Worm (Caenorhabditis elegans): ENCODE results near the gene his-73.

DNA sequence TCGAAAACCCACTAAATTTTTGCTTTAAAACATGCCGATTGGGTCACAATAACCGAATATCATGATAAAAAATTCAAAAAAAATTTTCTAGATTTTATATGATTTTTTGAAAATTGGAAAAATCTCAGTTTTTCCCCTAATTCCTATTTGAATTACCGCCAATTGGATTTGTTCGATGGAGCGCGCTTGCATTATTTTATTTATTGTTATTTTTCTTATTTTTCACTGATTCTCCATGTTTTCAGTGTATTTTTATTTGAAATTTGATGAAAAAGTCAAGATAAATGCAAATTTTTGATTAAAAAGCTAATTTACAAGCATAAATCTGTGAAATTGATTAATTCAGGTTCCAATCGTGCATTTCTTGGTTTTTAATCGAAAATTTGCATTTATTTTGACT, 4.6 kb downstream of the his-73 start:
- TF ChIP-seq nhr-76 (tag; optimal IDR thresholded peaks at IDR 0.05) (no peak), nhr-28 (tag; optimal IDR thresholded peaks at IDR 0.05) (no peak), mab-5 (tag; optimal IDR thresholded peaks at IDR 0.05) (no peak), ces-1 (GFP tag; optimal IDR thresholded peaks at IDR 0.05) (no peak), bed-3 (GFP tag; optimal IDR thresholded peaks at IDR 0.05) (no peak), lin-13 (tag; optimal IDR thresholded peaks at IDR 0.05) (no peak)

Measured in whole organism, mixed stage, embryonic.